Fruit fly (Drosophila melanogaster) whole organism, embryonic: ENCODE results near the gene CG10589.

Experiments used
- CG10565 ChIP-seq: fragments of 200-800 bp; sonication (Bioruptor generic); optimal IDR thresholded peaks from 3 replicates; lab custom pipeline; 2016; ENCODE audit warnings: missing biosample characterization, mild to moderate bottlenecking, missing genetic modification characterization
- CG15514 ChIP-seq: fragments of 200-800 bp; sonication (Bioruptor generic); optimal IDR thresholded peaks from 3 replicates; lab custom pipeline; 2017; ENCODE audit warnings: missing biosample characterization, missing genetic modification characterization, mild to moderate bottlenecking, moderate library complexity, missing genetic modification reagents
- CG1602 ChIP-seq: fragments of 200-800 bp; sonication (Bioruptor generic); optimal IDR thresholded peaks from 3 replicates; lab custom pipeline; 2016; ENCODE audit warnings: missing biosample characterization, missing genetic modification characterization
- CG4820 ChIP-seq: fragments of 200-800 bp; sonication (Bioruptor generic); optimal IDR thresholded peaks from 3 replicates; lab custom pipeline; 2016; ENCODE audit warnings: missing biosample characterization, missing genetic modification characterization
- Camta ChIP-seq: fragments of 200-800 bp; sonication (Bioruptor generic); optimal IDR thresholded peaks from 2 replicates; lab custom pipeline; 2016; ENCODE audit warnings: missing biosample characterization, missing genetic modification characterization
- NfI ChIP-seq: fragments of 200-800 bp; sonication (Bioruptor generic); optimal IDR thresholded peaks from 3 replicates; lab custom pipeline; 2018; ENCODE audit warnings: missing biosample characterization, mild to moderate bottlenecking, missing genetic modification characterization, moderate library complexity
- fd96Cb ChIP-seq: fragments of 200-800 bp; sonication (Bioruptor generic); optimal IDR thresholded peaks from 2 replicates; lab custom pipeline; 2018; ENCODE audit warnings: missing biosample characterization, mild to moderate bottlenecking, missing genetic modification characterization, moderate library complexity
- grau ChIP-seq: fragments of 200-800 bp; optimal IDR thresholded peaks from 3 replicates; lab custom pipeline; 2019; ENCODE audit warnings: missing biosample characterization, mild to moderate bottlenecking, missing genetic modification characterization, moderate library complexity
- her ChIP-seq: fragments of 200-800 bp; sonication (Bioruptor generic); optimal IDR thresholded peaks from 2 replicates; lab custom pipeline; 2016; ENCODE audit warnings: missing biosample characterization, missing genetic modification characterization
- prd ChIP-seq, 3 experiments: fragments of >200 bp in 2 of 3; fragments of 200-800 bp in 1 of 3; sonication (Bioruptor generic) in 1 of 3; optimal IDR thresholded peaks in 2 of 3; IDR thresholded peaks in 1 of 3; 2 replicates in 2 of 3; 3 replicates in 1 of 3; pipeline versions ENCODE4 v1.3.6 to Lab custom; 2017 to 2022; ENCODE audit warnings: missing biosample characterization in 1 of 3, missing genetic modification characterization in 1 of 3
- twi ChIP-seq: fragments of 200-800 bp; optimal IDR thresholded peaks from 2 replicates; lab custom pipeline; 2019; ENCODE audit warnings: missing biosample characterization, mild to moderate bottlenecking, missing genetic modification characterization, moderate library complexity

dm6 chr3L:20956650-20957049, 29.0 kb downstream of the CG10589 start, which contains the start of the genes Sems and CG10588:
- TF ChIP-seq Camta (GFP tag; lab: Kevin White, UChicago), result no peak
- TF ChIP-seq prd (optimal IDR thresholded peaks at IDR 0.05; lab: Kevin White, UChicago), result no peak
- no peak for TF ChIP-seq prd (GFP tag; IDR thresholded peaks at IDR 0.05; lab: Robert Waterston, UW)
- no peak for TF ChIP-seq CG15514
- no peak for TF ChIP-seq fd96Cb (tag; lab: Kevin White, UChicago)
- no peak for TF ChIP-seq CG4820 (GFP tag; lab: Kevin White, UChicago)
- TF ChIP-seq twi, result no peak
- TF ChIP-seq CG1602 (GFP tag; lab: Kevin White, UChicago), result no peak
- no peak for TF ChIP-seq grau
- TF ChIP-seq CG10565 (GFP tag; lab: Kevin White, UChicago), result no peak
- no peak for TF ChIP-seq NfI
- no peak for TF ChIP-seq her (GFP tag; lab: Kevin White, UChicago)
